Fruit fly (Drosophila melanogaster) whole organism, embryonic: Measurements from ENCODE around the gene CG9643.

ENCODE experiments used
- Awh ChIP-seq: fragments of 200-800 bp; sonication (Bioruptor generic); IDR thresholded peaks from 2 replicates; pipeline ENCODE4, ENCODE4 v1.3.6; 2022; ENCODE audit warnings: missing biosample characterization, missing genetic modification characterization
- Bgb ChIP-seq: fragments of 200-800 bp; sonication (Bioruptor generic); IDR thresholded peaks from 2 replicates; pipeline ENCODE4 v1.3.6; 2022; ENCODE audit warnings: missing biosample characterization, missing genetic modification characterization; ENCODE audit not compliant: partially characterized antibody
- BtbVII ChIP-seq: fragments of 200-800 bp; sonication (Bioruptor generic); optimal IDR thresholded peaks from 3 replicates; lab custom pipeline; 2017; ENCODE audit warnings: missing biosample characterization, mild to moderate bottlenecking, missing genetic modification characterization
- CG11247 ChIP-seq: fragments of 200-800 bp; sonication (Bioruptor generic); IDR thresholded peaks from 2 replicates; pipeline ENCODE4 v1.3.6; 2022; ENCODE audit warnings: missing biosample characterization, missing genetic modification characterization
- CG11560 ChIP-seq: fragments of 200-800 bp; sonication (Bioruptor generic); IDR thresholded peaks from 3 replicates; pipeline ENCODE4 v1.3.6; 2022; ENCODE audit warnings: missing biosample characterization, missing genetic modification characterization
- CG2120 ChIP-seq: fragments of 200-800 bp; sonication (Bioruptor generic); optimal IDR thresholded peaks from 3 replicates; lab custom pipeline; 2016; ENCODE audit warnings: missing biosample characterization, missing genetic modification characterization
- CG2889 ChIP-seq: fragments of 200-800 bp; sonication (Bioruptor generic); IDR thresholded peaks from 3 replicates; pipeline ENCODE4 v1.3.6; 2022; ENCODE audit warnings: missing biosample characterization, missing genetic modification characterization
- CG30020 ChIP-seq: fragments of 200-800 bp; optimal IDR thresholded peaks from 2 replicates; lab custom pipeline; 2019; ENCODE audit warnings: missing biosample characterization, mild to moderate bottlenecking, missing genetic modification characterization, moderate library complexity
- CG31224 ChIP-seq: fragments of 200-800 bp; sonication (Bioruptor generic); IDR thresholded peaks from 2 replicates; pipeline ENCODE4 v1.3.6; 2022; ENCODE audit warnings: missing biosample characterization, missing genetic modification characterization
- CG34224 ChIP-seq: fragments of 200-800 bp; sonication (Bioruptor generic); IDR thresholded peaks from 3 replicates; pipeline ENCODE4 v1.3.6; 2022; ENCODE audit warnings: missing biosample characterization, missing genetic modification characterization; ENCODE audit not compliant: partially characterized antibody
- CG34422 ChIP-seq: fragments of 200-800 bp; sonication (Bioruptor generic); IDR thresholded peaks from 3 replicates; pipeline ENCODE4 v1.3.6; 2022; ENCODE audit warnings: missing biosample characterization, missing genetic modification characterization
- CG4854 ChIP-seq: fragments of 200-800 bp; sonication (Bioruptor generic); optimal IDR thresholded peaks from 2 replicates; lab custom pipeline; 2016; ENCODE audit warnings: missing biosample characterization, missing genetic modification characterization, inconsistent platforms
- CG7786 ChIP-seq: fragments of 200-800 bp; sonication (Bioruptor generic); optimal IDR thresholded peaks from 2 replicates; lab custom pipeline; 2016; ENCODE audit warnings: missing biosample characterization, missing genetic modification characterization
- CG7963 ChIP-seq: fragments of 200-800 bp; sonication (Bioruptor generic); IDR thresholded peaks from 3 replicates; pipeline ENCODE4 v1.3.6; 2022; ENCODE audit warnings: missing biosample characterization, missing genetic modification characterization; ENCODE audit not compliant: partially characterized antibody
- CG8281 ChIP-seq: fragments of 200-800 bp; sonication (Bioruptor generic); optimal IDR thresholded peaks from 2 replicates; lab custom pipeline; 2018; ENCODE audit warnings: missing biosample characterization, mild to moderate bottlenecking, missing genetic modification characterization, moderate library complexity
- CG8290 ChIP-seq, 3 experiments: fragments of 200-800 bp; sonication (Bioruptor generic); optimal IDR thresholded peaks; 2 replicates each; lab custom pipeline; 2016 to 2019; ENCODE audit warnings: missing biosample characterization in 3 of 3, missing genetic modification characterization in 3 of 3, mild to moderate bottlenecking in 2 of 3, moderate library complexity in 1 of 3
- CG9932 ChIP-seq: fragments of 200-800 bp; sonication (Bioruptor generic); IDR thresholded peaks from 2 replicates; pipeline ENCODE4 v1.3.6; 2022; ENCODE audit warnings: missing biosample characterization, missing genetic modification characterization
- Dp ChIP-seq: fragments of 200-800 bp; sonication (Bioruptor generic); optimal IDR thresholded peaks from 2 replicates; lab custom pipeline; 2018; ENCODE audit warnings: missing biosample characterization, mild to moderate bottlenecking, missing genetic modification characterization, moderate library complexity
- Dref ChIP-seq: fragments of 200-800 bp; sonication (Bioruptor generic); IDR thresholded peaks from 2 replicates; pipeline ENCODE4 v1.3.6; 2022; ENCODE audit warnings: missing biosample characterization, missing genetic modification characterization
- HmgD ChIP-seq: fragments of 200-800 bp; sonication (Bioruptor generic); optimal IDR thresholded peaks from 3 replicates; lab custom pipeline; 2016; ENCODE audit warnings: missing biosample characterization, missing genetic modification characterization
- HmgZ ChIP-seq: fragments of 200-800 bp; sonication (Bioruptor generic); optimal IDR thresholded peaks from 2 replicates; lab custom pipeline; 2018; ENCODE audit warnings: missing biosample characterization, mild to moderate bottlenecking, missing genetic modification characterization
- MESR4 ChIP-seq: fragments of 200-800 bp; sonication (Bioruptor generic); optimal IDR thresholded peaks from 2 replicates; lab custom pipeline; 2018; ENCODE audit warnings: missing biosample characterization, mild to moderate bottlenecking, missing genetic modification characterization, moderate library complexity
- Nf-YB ChIP-seq: fragments of 200-800 bp; sonication (Bioruptor generic); optimal IDR thresholded peaks from 3 replicates; lab custom pipeline; 2019; ENCODE audit warnings: missing biosample characterization, mild to moderate bottlenecking, missing genetic modification characterization, moderate library complexity
- NfI ChIP-seq: fragments of 200-800 bp; sonication (Bioruptor generic); optimal IDR thresholded peaks from 3 replicates; lab custom pipeline; 2018; ENCODE audit warnings: missing biosample characterization, mild to moderate bottlenecking, missing genetic modification characterization, moderate library complexity
- Ravus ChIP-seq: fragments of 200-800 bp; sonication (Bioruptor generic); IDR thresholded peaks from 2 replicates; pipeline ENCODE4 v1.3.6; 2022; ENCODE audit warnings: missing biosample characterization, missing genetic modification characterization
- Scr ChIP-seq: fragments of 200-800 bp; sonication (Bioruptor generic); IDR thresholded peaks from 2 replicates; pipeline ENCODE4 v1.3.6; 2022; ENCODE audit warnings: missing biosample characterization, missing genetic modification characterization; ENCODE audit not compliant: partially characterized antibody
- Sry-β ChIP-seq: fragments of 200-800 bp; sonication (Bioruptor generic); optimal IDR thresholded peaks from 2 replicates; lab custom pipeline; 2018; ENCODE audit warnings: missing biosample characterization, mild to moderate bottlenecking, missing genetic modification characterization, moderate library complexity
- YL-1 ChIP-seq: fragments of 200-800 bp; sonication (Bioruptor generic); optimal IDR thresholded peaks from 3 replicates; lab custom pipeline; 2017; ENCODE audit warnings: missing biosample characterization, mild to moderate bottlenecking, missing genetic modification characterization
- ara ChIP-seq: fragments of 200-800 bp; sonication (Bioruptor generic); IDR thresholded peaks from 2 replicates; pipeline ENCODE4 v1.3.6; 2022; ENCODE audit warnings: missing biosample characterization, missing genetic modification characterization
- bab2 ChIP-seq: fragments of 200-800 bp; sonication (Bioruptor generic); optimal IDR thresholded peaks from 2 replicates; lab custom pipeline; 2016; ENCODE audit warnings: missing biosample characterization, missing genetic modification characterization
- br ChIP-seq: fragments of >200 bp; optimal IDR thresholded peaks from 2 replicates; lab custom pipeline; 2017
- cato ChIP-seq: fragments of 200-800 bp; sonication (Bioruptor generic); optimal IDR thresholded peaks from 2 replicates; lab custom pipeline; 2016; ENCODE audit warnings: missing biosample characterization, missing genetic modification characterization, borderline replicate concordance
- crp ChIP-seq, 2 experiments: fragments of 200-800 bp; sonication (Bioruptor generic); optimal IDR thresholded peaks; 2 replicates in 1 of 2; 3 replicates in 1 of 2; lab custom pipeline; 2017; ENCODE audit warnings: missing biosample characterization in 2 of 2, missing genetic modification characterization in 2 of 2, mild to moderate bottlenecking in 1 of 2, moderate library complexity in 1 of 2
- danr ChIP-seq: fragments of 200-800 bp; sonication (Bioruptor generic); IDR thresholded peaks from 2 replicates; pipeline ENCODE4 v1.3.6; 2022; ENCODE audit warnings: missing biosample characterization, missing genetic modification characterization
- dati ChIP-seq: fragments of 200-800 bp; sonication (Bioruptor generic); IDR thresholded peaks from 2 replicates; pipeline ENCODE4 v1.3.6; 2022; ENCODE audit warnings: missing biosample characterization, missing genetic modification characterization
- dysf ChIP-seq: fragments of 200-800 bp; sonication (Bioruptor generic); IDR thresholded peaks from 3 replicates; pipeline ENCODE4 v1.3.6; 2022; ENCODE audit warnings: missing biosample characterization, missing genetic modification characterization
- fd64A ChIP-seq: fragments of 200-800 bp; sonication (Bioruptor generic); optimal IDR thresholded peaks from 3 replicates; lab custom pipeline; 2018; ENCODE audit warnings: missing biosample characterization, mild to moderate bottlenecking, missing genetic modification characterization
- ind ChIP-seq: fragments of 200-800 bp; sonication (Bioruptor generic); optimal IDR thresholded peaks from 3 replicates; lab custom pipeline; 2016; ENCODE audit warnings: missing biosample characterization, missing genetic modification characterization
- knrl ChIP-seq: fragments of 200-800 bp; sonication (Bioruptor generic); IDR thresholded peaks from 3 replicates; pipeline ENCODE4 v1.3.6; 2022; ENCODE audit warnings: missing biosample characterization, missing genetic modification characterization; ENCODE audit not compliant: partially characterized antibody
- mld ChIP-seq: fragments of 200-800 bp; sonication (Bioruptor generic); IDR thresholded peaks from 3 replicates; pipeline ENCODE4 v1.3.6; 2022; ENCODE audit warnings: missing biosample characterization, missing genetic modification characterization; ENCODE audit not compliant: partially characterized antibody
- pb ChIP-seq: fragments of 200-800 bp; sonication (Bioruptor generic); optimal IDR thresholded peaks from 3 replicates; lab custom pipeline; 2016; ENCODE audit warnings: missing biosample characterization, missing genetic modification characterization
- sc ChIP-seq, 3 experiments: fragments of >200 bp in 2 of 3; fragments of 200-800 bp in 1 of 3; sonication (Bioruptor generic) in 1 of 3; optimal IDR thresholded peaks; 2 replicates in 2 of 3; 3 replicates in 1 of 3; lab custom pipeline; 2017; ENCODE audit warnings: mild to moderate bottlenecking in 1 of 3, missing biosample characterization in 1 of 3, missing genetic modification characterization in 1 of 3, missing genetic modification reagents in 1 of 3
- sima ChIP-seq: fragments of 200-800 bp; sonication (Bioruptor generic); optimal IDR thresholded peaks from 2 replicates; lab custom pipeline; 2016; ENCODE audit warnings: missing biosample characterization, missing genetic modification characterization
- slbo ChIP-seq: fragments of 200-800 bp; sonication (Bioruptor generic); IDR thresholded peaks from 2 replicates; pipeline ENCODE4 v1.3.6; 2022; ENCODE audit warnings: missing biosample characterization, missing genetic modification characterization
- slp2 ChIP-seq: fragments of 200-800 bp; sonication (Bioruptor generic); optimal IDR thresholded peaks from 2 replicates; lab custom pipeline; 2016; ENCODE audit warnings: missing biosample characterization, missing genetic modification characterization
- sna ChIP-seq: fragments of 200-800 bp; sonication (Bioruptor generic); IDR thresholded peaks from 2 replicates; pipeline ENCODE4 v1.3.6; 2022; ENCODE audit warnings: missing biosample characterization, missing genetic modification characterization; ENCODE audit not compliant: partially characterized antibody
- ssp ChIP-seq: fragments of 200-800 bp; sonication (Bioruptor generic); IDR thresholded peaks from 2 replicates; pipeline ENCODE4 v1.3.6; 2022; ENCODE audit warnings: missing biosample characterization, missing genetic modification characterization
- tna ChIP-seq: fragments of 200-800 bp; sonication (Bioruptor generic); IDR thresholded peaks from 2 replicates; pipeline ENCODE4 v1.3.6; 2022; ENCODE audit warnings: missing biosample characterization, missing genetic modification characterization; ENCODE audit not compliant: partially characterized antibody
- unc-4 ChIP-seq: fragments of 200-800 bp; sonication (Bioruptor generic); IDR thresholded peaks from 2 replicates; pipeline ENCODE4 v1.3.6; 2022; ENCODE audit warnings: missing biosample characterization, missing genetic modification characterization; ENCODE audit not compliant: partially characterized antibody
- vnd ChIP-seq: fragments of 200-800 bp; sonication (Bioruptor generic); IDR thresholded peaks from 3 replicates; pipeline ENCODE4 v1.3.6; 2022; ENCODE audit warnings: missing biosample characterization, missing genetic modification characterization; ENCODE audit not compliant: partially characterized antibody

CG9643 gene

DNA sequence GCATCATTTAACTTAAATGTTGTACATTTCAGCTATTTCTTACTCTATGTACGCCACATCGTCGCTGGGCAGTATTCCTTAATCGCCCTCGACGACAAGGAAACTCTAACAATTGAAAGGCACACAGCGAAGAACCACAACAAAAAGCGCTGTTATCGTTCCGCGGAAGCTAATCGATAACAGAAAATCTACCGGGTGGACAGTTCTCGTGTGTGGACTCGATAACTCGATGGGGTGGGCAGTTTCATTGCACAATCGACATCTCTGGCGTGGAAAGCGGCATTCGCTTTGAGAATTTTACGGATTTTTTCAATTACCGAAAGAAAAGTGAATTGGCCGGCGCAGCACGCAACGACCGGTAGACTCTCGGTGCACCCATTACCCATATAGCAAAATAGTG, 43.9 kb upstream of the CG9643 start, which contains the start of the genes alpha4GT1 and Prp40 (continued):
- TF ChIP-seq CG34422 (GFP tag; lab: Robert Waterston, UW) (peak; percentile 31; the same call in 1 of the 3 replicates), Scr (GFP tag; lab: Robert Waterston, UW) (peak; percentile 73), Bgb (GFP tag; lab: Robert Waterston, UW) (peak; percentile 91), CG8281 (no peak), sima (GFP tag; lab: Kevin White, UChicago) (no peak), MESR4 (peak; percentile 77), Ravus (GFP tag; lab: Robert Waterston, UW) (no peak), ind (GFP tag; lab: Kevin White, UChicago) (no peak), CG11560 (peak; percentile 86), danr (GFP tag; lab: Robert Waterston, UW) (no peak), YL-1 (peak; percentile 62), Dp (peak; percentile 53), knrl (GFP tag; lab: Robert Waterston, UW) (peak; percentile 67; the same call in 2 of the 3 replicates), sc (optimal IDR thresholded peaks at IDR 0.05; lab: Kevin White, UChicago) (no peak), sc (GFP tag; optimal IDR thresholded peaks at IDR 0.05; lab: Kevin White, UChicago) (no peak), Dref (GFP tag; lab: Robert Waterston, UW) (peak; percentile 99), tna (peak; percentile 91), bab2 (GFP tag; lab: Kevin White, UChicago) (no peak), Awh (no peak), slbo (GFP tag; lab: Robert Waterston, UW) (no peak), CG8290 (GFP tag; optimal IDR thresholded peaks at IDR 0.05; lab: Kevin White, UChicago) (no peak), CG8290 (tag; optimal IDR thresholded peaks at IDR 0.05; lab: Kevin White, UChicago) (no peak), cato (no peak), dati (GFP tag; lab: Robert Waterston, UW) (no peak), dysf (no peak), CG9932 (GFP tag; lab: Robert Waterston, UW) (no peak), BtbVII (GFP tag; lab: Kevin White, UChicago) (no peak), slp2 (GFP tag; lab: Kevin White, UChicago) (no peak), NfI (GFP tag; lab: Kevin White, UChicago) (no peak), br (lab: Kevin White, UChicago) (no peak), Nf-YB (GFP tag; lab: Kevin White, UChicago) (no peak), CG7963 (peak; percentile 90), HmgD (peak; percentile 6), CG4854 (GFP tag; lab: Kevin White, UChicago) (no peak), unc-4 (GFP tag; lab: Robert Waterston, UW) (peak; percentile 65), ssp (GFP tag; lab: Robert Waterston, UW) (no peak), ara (GFP tag; lab: Robert Waterston, UW) (no peak), crp (GFP tag; optimal IDR thresholded peaks at IDR 0.05; lab: Kevin White, UChicago) (peak in 1 of 2 experiments; percentile 19), CG2120 (GFP tag; lab: Kevin White, UChicago) (no peak), CG11247 (GFP tag; lab: Robert Waterston, UW) (no peak), mld (GFP tag; lab: Robert Waterston, UW) (peak; percentile 80), vnd (peak; percentile 86), CG31224 (no peak), CG30020 (tag; lab: Kevin White, UChicago) (no peak), sna (GFP tag; lab: Robert Waterston, UW) (peak; percentile 72), CG34224 (peak; percentile 96), CG2889 (GFP tag; lab: Robert Waterston, UW) (no peak), pb (no peak), CG7786 (no peak), Sry-β (GFP tag; lab: Kevin White, UChicago) (peak; percentile 90), fd64A (GFP tag; lab: Kevin White, UChicago) (no peak), HmgZ (tag; lab: Kevin White, UChicago) (peak; percentile 49)
